Worm (Caenorhabditis elegans) whole organism, L4 larva: Measurements from ENCODE around the gene F09F9.5.

Experiments
- F10B5.3 ChIP-seq: sonication (generic microtip); optimal IDR thresholded peaks from 2 replicates; lab custom pipeline; 2016; ENCODE audit warnings: mild to moderate bottlenecking, missing genetic modification characterization, missing compliant biosample characterization
- F49E8.2 ChIP-seq: sonication (generic microtip); optimal IDR thresholded peaks from 2 replicates; lab custom pipeline; 2016; ENCODE audit warnings: missing compliant biosample characterization, mild to moderate bottlenecking, missing genetic modification characterization, borderline replicate concordance
- T26A8.4 ChIP-seq: fragments of 200-800 bp; sonication (Bioruptor generic); IDR thresholded peaks from 2 replicates; pipeline ENCODE4 v1.3.6; 2022; ENCODE audit warnings: missing genetic modification characterization, missing compliant biosample characterization
- Y48G9A.11 ChIP-seq: fragments of 200-800 bp; sonication (Bioruptor generic); IDR thresholded peaks from 2 replicates; pipeline ENCODE4 v1.3.6; 2022; ENCODE audit warnings: missing genetic modification reagents, missing genetic modification characterization, missing compliant biosample characterization
- ZK337.2 ChIP-seq: fragments of 200-800 bp; sonication (Bioruptor generic); IDR thresholded peaks from 2 replicates; pipeline ENCODE4 v1.3.6; 2022; ENCODE audit warnings: missing genetic modification reagents, missing genetic modification characterization, missing compliant biosample characterization
- aha-1 ChIP-seq: fragments of 150-350 bp; peaks from one replicate; lab custom pipeline; 2014; ENCODE audit warnings: missing biosample characterization, missing genetic modification characterization
- aly-2 ChIP-seq: sonication (generic microtip); optimal IDR thresholded peaks from 2 replicates; lab custom pipeline; 2018; ENCODE audit warnings: missing biosample characterization, missing genetic modification characterization
- ceh-28 ChIP-seq: fragments of 150-350 bp; optimal IDR thresholded peaks from 2 replicates; lab custom pipeline; 2014; ENCODE audit warnings: missing biosample characterization, missing genetic modification reagents, missing genetic modification characterization
- ceh-32 ChIP-seq: sonication (generic microtip); optimal IDR thresholded peaks from 2 replicates; lab custom pipeline; 2016; ENCODE audit warnings: mild to moderate bottlenecking, missing genetic modification characterization, missing compliant biosample characterization; ENCODE audit not compliant: poor library complexity
- daf-12 ChIP-seq: fragments of 150-350 bp; optimal IDR thresholded peaks from 2 replicates; lab custom pipeline; 2014; ENCODE audit warnings: missing biosample characterization, missing genetic modification reagents, missing genetic modification characterization
- daf-16 ChIP-seq, 3 experiments: sonication (generic microtip); optimal IDR thresholded peaks; 2 replicates each; lab custom pipeline; 2016 to 2017; ENCODE audit warnings: missing genetic modification characterization in 3 of 3, missing genetic modification reagents in 3 of 3, mild to moderate bottlenecking in 2 of 3, missing compliant biosample characterization in 2 of 3, missing biosample characterization in 1 of 3, moderate library complexity in 1 of 3
- dmd-6 ChIP-seq: fragments of 200-800 bp; sonication (Bioruptor generic); IDR thresholded peaks from 2 replicates; pipeline ENCODE4 v1.3.6; 2022; ENCODE audit warnings: missing genetic modification reagents, missing genetic modification characterization, missing compliant biosample characterization
- dpl-1 ChIP-seq: fragments of 150-350 bp; optimal IDR thresholded peaks from 2 replicates; lab custom pipeline; 2014; ENCODE audit warnings: missing biosample characterization, missing genetic modification reagents, missing genetic modification characterization
- duxl-1 ChIP-seq: sonication (generic microtip); optimal IDR thresholded peaks from 2 replicates; lab custom pipeline; 2016; ENCODE audit warnings: mild to moderate bottlenecking, missing genetic modification characterization, moderate library complexity, missing compliant biosample characterization; ENCODE audit not compliant: poor library complexity
- hif-1 ChIP-seq, 2 experiments: sonication (generic microtip); optimal IDR thresholded peaks; 2 replicates each; lab custom pipeline; 2016 to 2017; ENCODE audit warnings: missing compliant biosample characterization in 2 of 2, missing genetic modification characterization in 2 of 2, missing genetic modification reagents in 2 of 2, missing genotype in 2 of 2, mild to moderate bottlenecking in 1 of 2
- hlh-11 ChIP-seq: fragments of 200-800 bp; sonication (Bioruptor generic); optimal IDR thresholded peaks from 2 replicates; lab custom pipeline; 2018; ENCODE audit warnings: mild to moderate bottlenecking, missing genetic modification characterization, missing compliant biosample characterization
- hlh-30 ChIP-seq: sonication (generic microtip); optimal IDR thresholded peaks from 2 replicates; lab custom pipeline; 2017; ENCODE audit warnings: antibody characterized with exemption, mild to moderate bottlenecking, missing genetic modification characterization, missing compliant biosample characterization; ENCODE audit not compliant: insufficient read depth
- lin-13 ChIP-seq: fragments of 150-350 bp; optimal IDR thresholded peaks from 2 replicates; lab custom pipeline; 2014; ENCODE audit warnings: missing biosample characterization, missing genetic modification reagents, missing genetic modification characterization
- lin-15B ChIP-seq: fragments of 150-350 bp; sonication (generic microtip); optimal IDR thresholded peaks from 3 replicates; lab custom pipeline; 2014; ENCODE audit warnings: missing biosample characterization, missing genetic modification characterization
- lin-29 ChIP-seq: fragments of 200-800 bp; sonication (Bioruptor generic); IDR thresholded peaks from 2 replicates; pipeline ENCODE4 v1.3.6; 2022; ENCODE audit warnings: missing genetic modification reagents, missing genetic modification characterization, missing compliant biosample characterization
- lsy-2 ChIP-seq, 2 experiments: fragments of 150-350 bp in 1 of 2; sonication (generic microtip) in 1 of 2; optimal IDR thresholded peaks; 2 replicates each; lab custom pipeline; 2014 to 2017; ENCODE audit warnings: missing biosample characterization in 2 of 2, missing genetic modification characterization in 2 of 2
- madf-5 ChIP-seq, 2 experiments: fragments of 200-800 bp; sonication (Bioruptor generic); IDR thresholded peaks; 2 replicates each; pipeline ENCODE4 v1.3.6; 2022; ENCODE audit warnings: missing compliant biosample characterization in 2 of 2, missing genetic modification characterization in 2 of 2
- madf-9 ChIP-seq: fragments of 200-800 bp; sonication (Bioruptor generic); conservative IDR thresholded peaks from 2 replicates; pipeline ENCODE4 v1.3.6; 2022; ENCODE audit warnings: missing genetic modification reagents, missing genetic modification characterization, missing compliant biosample characterization
- mdl-1 ChIP-seq, 2 experiments: fragments of 150-350 bp in 1 of 2; sonication (generic microtip) in 1 of 2; optimal IDR thresholded peaks; 2 replicates each; lab custom pipeline; 2014 to 2017; ENCODE audit warnings: missing biosample characterization in 2 of 2, missing genetic modification characterization in 2 of 2
- mep-1 ChIP-seq: fragments of 150-350 bp; sonication (generic microtip); optimal IDR thresholded peaks from 3 replicates; lab custom pipeline; 2014; ENCODE audit warnings: missing biosample characterization, missing genetic modification characterization
- mes-2 ChIP-seq: sonication (generic microtip); optimal IDR thresholded peaks from 2 replicates; lab custom pipeline; 2016; ENCODE audit warnings: missing genotype, mild to moderate bottlenecking, missing genetic modification characterization, missing compliant biosample characterization; ENCODE audit not compliant: poor library complexity, severe bottlenecking
- mxl-3 ChIP-seq: fragments of 200-800 bp; sonication (Bioruptor generic); optimal IDR thresholded peaks from 2 replicates; lab custom pipeline; 2018; ENCODE audit warnings: mild to moderate bottlenecking, missing genetic modification characterization, missing compliant biosample characterization
- nhr-102 ChIP-seq: sonication (generic microtip); optimal IDR thresholded peaks from 2 replicates; lab custom pipeline; 2016; ENCODE audit warnings: mild to moderate bottlenecking, missing genetic modification characterization, moderate library complexity, missing compliant biosample characterization
- nhr-28 ChIP-seq: fragments of 150-350 bp; optimal IDR thresholded peaks from 2 replicates; lab custom pipeline; 2014; ENCODE audit warnings: missing biosample characterization, missing genetic modification characterization
- nhr-41 ChIP-seq: fragments of 200-800 bp; sonication (Bioruptor generic); IDR thresholded peaks from 2 replicates; pipeline ENCODE4 v1.3.6; 2022; ENCODE audit warnings: missing genetic modification reagents, missing genetic modification characterization, missing compliant biosample characterization
- nhr-42 ChIP-seq: fragments of 200-800 bp; sonication (Bioruptor generic); IDR thresholded peaks from 2 replicates; pipeline ENCODE4 v1.3.6; 2022; ENCODE audit warnings: missing genetic modification characterization, missing compliant biosample characterization
- nhr-48 ChIP-seq: sonication (generic microtip); optimal IDR thresholded peaks from 2 replicates; lab custom pipeline; 2016; ENCODE audit warnings: mild to moderate bottlenecking, missing genetic modification characterization, missing compliant biosample characterization
- pha-4 ChIP-seq, 2 experiments: fragments of 150-350 bp in 1 of 2; fragments of 200-800 bp in 1 of 2; sonication (Bioruptor generic) in 1 of 2; IDR thresholded peaks in 1 of 2; optimal IDR thresholded peaks in 1 of 2; 2 replicates each; pipeline versions ENCODE4 v1.3.6 to Lab custom; 2014 to 2022; ENCODE audit warnings: missing genetic modification characterization in 2 of 2, missing genetic modification reagents in 2 of 2, missing biosample characterization in 1 of 2, missing compliant biosample characterization in 1 of 2
- set-16 ChIP-seq: fragments of 200-800 bp; sonication (Bioruptor generic); IDR thresholded peaks from 2 replicates; pipeline ENCODE4 v1.3.6; 2022; ENCODE audit warnings: missing genetic modification reagents, missing genetic modification characterization, missing compliant biosample characterization
- snpc-1.2 ChIP-seq: fragments of 200-800 bp; sonication (Bioruptor generic); IDR thresholded peaks from 2 replicates; pipeline ENCODE4 v1.3.6; 2022; ENCODE audit warnings: missing genetic modification reagents, missing genetic modification characterization, missing compliant biosample characterization
- tra-1 ChIP-seq: fragments of 200-800 bp; sonication (Bioruptor generic); IDR thresholded peaks from 2 replicates; pipeline ENCODE4 v1.3.6; 2022; ENCODE audit warnings: missing genetic modification reagents, missing genetic modification characterization, missing compliant biosample characterization
- unc-62 ChIP-seq, 3 experiments: fragments of 150-350 bp in 1 of 3; sonication (generic microtip); optimal IDR thresholded peaks in 2 of 3; peaks in 1 of 3; 1 replicate in 1 of 3; 2 replicates in 2 of 3; lab custom pipeline; 2014 to 2017; ENCODE audit warnings: missing biosample characterization in 3 of 3, missing genetic modification characterization in 3 of 3, missing genetic modification reagents in 3 of 3, missing genotype in 1 of 3

Gene F09F9.5

ce11 chrX:4137452-4138164, 19.9 kb downstream of the F09F9.5 start (continued):
- TF ChIP-seq nhr-42 (GFP tag; lab: Robert Waterston, UW): peak; percentile 47; the same call in 1 of the 2 replicates
- peak; percentile 64 for TF ChIP-seq hlh-11
- no peak for TF ChIP-seq F10B5.3
- TF ChIP-seq mes-2 (tag; lab: Kevin White, UChicago): peak; percentile 33
- TF ChIP-seq T26A8.4 (GFP tag; lab: Robert Waterston, UW): peak; percentile 22; the same call in 1 of the 2 replicates
- TF ChIP-seq mdl-1 (tag; optimal IDR thresholded peaks at IDR 0.05; lab: Kevin White, UChicago): peak in 1 of 2 experiments; percentile 75
- peak; percentile 9 for TF ChIP-seq hlh-30 (tag; lab: Kevin White, UChicago)
- TF ChIP-seq mep-1 (tag; lab: Kevin White, UChicago): peak; percentile 53
- peak; percentile 57 for TF ChIP-seq nhr-28
- no peak for TF ChIP-seq ceh-28 (tag; lab: Kevin White, UChicago)
- TF ChIP-seq, all 104 proteins: peak for 22

ce11 chrX:4138413-4139193, 20.9 kb downstream of the F09F9.5 start:
- TF ChIP-seq mxl-3 (peak; percentile 29), hlh-11 (peak; percentile 53), aha-1 (tag; lab: Kevin White, UChicago) (peak; percentile 88), lin-15B (tag; lab: Kevin White, UChicago) (no peak), Y48G9A.11 (no peak), daf-16 (GFP tag; optimal IDR thresholded peaks at IDR 0.05; lab: Kevin White, UChicago) (no peak), daf-16 (tag; optimal IDR thresholded peaks at IDR 0.05; lab: Kevin White, UChicago) (peak; percentile 22), nhr-28 (peak; percentile 17), mdl-1 (tag; optimal IDR thresholded peaks at IDR 0.05; lab: Kevin White, UChicago) (peak in 1 of 2 experiments; percentile 51), hlh-30 (tag; lab: Kevin White, UChicago) (peak; percentile 22), nhr-48 (peak; percentile 9), ceh-32 (tag; lab: Kevin White, UChicago) (no peak), unc-62 (GFP tag; optimal IDR thresholded peaks at IDR 0.05 in 1 of 2; lab: Kevin White, UChicago) (peak in 1 of 2 experiments; percentile 71), unc-62 (tag; optimal IDR thresholded peaks at IDR 0.05; lab: Kevin White, UChicago) (no peak), tra-1 (peak; percentile 68; the same call in 1 of the 2 replicates)

ce11 chrX:4139593-4140565, 22.2 kb downstream of the F09F9.5 start, which contains the start of gene ZK470.4:
Gene ZK470.4, minus strand, starts transcription at chrX:4139767.
- TF ChIP-seq madf-9 (no peak), set-16 (GFP tag; lab: Robert Waterston, UW) (0 out of 2 replicates have a peak, but pooled peaks have one; percentile 15), hlh-11 (peak; percentile 34), duxl-1 (tag; lab: Kevin White, UChicago) (no peak), hif-1 (tag; optimal IDR thresholded peaks at IDR 0.05; lab: Kevin White, UChicago) (peak in 1 of 2 experiments; percentile 97), dmd-6 (peak; percentile 35; the same call in 1 of the 2 replicates), lin-29 (GFP tag; lab: Robert Waterston, UW) (no peak), F49E8.2 (no peak), nhr-41 (GFP tag; lab: Robert Waterston, UW) (no peak), unc-62 (GFP tag; optimal IDR thresholded peaks at IDR 0.05 in 1 of 2; lab: Kevin White, UChicago) (peak in 1 of 2 experiments; percentile 86), unc-62 (tag; optimal IDR thresholded peaks at IDR 0.05; lab: Kevin White, UChicago) (no peak), aly-2 (no peak), mdl-1 (tag; optimal IDR thresholded peaks at IDR 0.05; lab: Kevin White, UChicago) (peak in 1 of 2 experiments; percentile 60), snpc-1.2 (GFP tag; lab: Robert Waterston, UW) (peak; percentile 55; the same call in 1 of the 2 replicates), lin-13 (no peak), aha-1 (tag; lab: Kevin White, UChicago) (peak; percentile 99), daf-12 (tag; lab: Kevin White, UChicago) (no peak), hlh-30 (tag; lab: Kevin White, UChicago) (peak; percentile 36), dpl-1 (GFP tag; lab: Kevin White, UChicago) (no peak), ZK337.2 (GFP tag; lab: Robert Waterston, UW) (no peak), madf-5 (GFP tag; IDR thresholded peaks at IDR 0.05; lab: Robert Waterston, UW) (no peak), nhr-102 (tag; lab: Kevin White, UChicago) (no peak), T26A8.4 (GFP tag; lab: Robert Waterston, UW) (0 out of 2 replicates have a peak, but pooled peaks have one; percentile 29), lsy-2 (tag; optimal IDR thresholded peaks at IDR 0.05; lab: Kevin White, UChicago) (peak in 1 of 2 experiments; percentile 32), pha-4 (GFP tag; IDR thresholded peaks at IDR 0.05; lab: Robert Waterston, UW) (peak; percentile 40; the same call in 1 of the 2 replicates), pha-4 (tag; optimal IDR thresholded peaks at IDR 0.05; lab: Kevin White, UChicago) (no peak)
